Fruit fly (Drosophila melanogaster) whole organism, embryonic: ENCODE measurements around the gene CAH4.

ENCODE experiments used
- Atf-2 ChIP-seq: fragments of 200-800 bp; sonication (Bioruptor generic); optimal IDR thresholded peaks from 2 replicates; lab custom pipeline; 2016; ENCODE audit warnings: missing biosample characterization, missing genetic modification characterization
- Atf3 ChIP-seq: fragments of 200-800 bp; sonication (Bioruptor generic); optimal IDR thresholded peaks from 3 replicates; lab custom pipeline; 2016; ENCODE audit warnings: missing biosample characterization, missing genetic modification characterization
- CG10147 ChIP-seq: fragments of 200-800 bp; sonication (Bioruptor generic); optimal IDR thresholded peaks from 2 replicates; lab custom pipeline; 2019; ENCODE audit warnings: missing biosample characterization, mild to moderate bottlenecking, missing genetic modification characterization, moderate library complexity
- CG10959 ChIP-seq: fragments of 200-800 bp; sonication (Bioruptor generic); IDR thresholded peaks from 2 replicates; pipeline ENCODE4 v1.3.6; 2022; ENCODE audit warnings: missing biosample characterization, missing genetic modification characterization
- CG11398 ChIP-seq: fragments of 200-800 bp; sonication (Bioruptor generic); optimal IDR thresholded peaks from 2 replicates; lab custom pipeline; 2016; ENCODE audit warnings: missing biosample characterization, missing genetic modification characterization
- CG13424 ChIP-seq: fragments of 200-800 bp; sonication (Bioruptor generic); optimal IDR thresholded peaks from 2 replicates; lab custom pipeline; 2019; ENCODE audit warnings: missing biosample characterization, mild to moderate bottlenecking, missing genetic modification characterization, moderate library complexity
- CG1529 ChIP-seq: fragments of 200-800 bp; sonication (Bioruptor generic); optimal IDR thresholded peaks from 3 replicates; lab custom pipeline; 2018; ENCODE audit warnings: missing biosample characterization, missing genetic modification characterization
- CG15601 ChIP-seq: fragments of 200-800 bp; sonication (Bioruptor generic); optimal IDR thresholded peaks from 3 replicates; lab custom pipeline; 2019; ENCODE audit warnings: missing biosample characterization, mild to moderate bottlenecking, missing genetic modification characterization, moderate library complexity
- CG17328 ChIP-seq: fragments of 200-800 bp; sonication (Bioruptor generic); IDR thresholded peaks from 2 replicates; pipeline ENCODE4 v1.3.6; 2022; ENCODE audit warnings: missing biosample characterization, missing genetic modification characterization
- CG17912 ChIP-seq: fragments of 200-800 bp; sonication (Bioruptor generic); optimal IDR thresholded peaks from 2 replicates; lab custom pipeline; 2018; ENCODE audit warnings: missing biosample characterization, mild to moderate bottlenecking, missing genetic modification characterization
- CG18262 ChIP-seq: fragments of 200-800 bp; optimal IDR thresholded peaks from 3 replicates; lab custom pipeline; 2019; ENCODE audit warnings: missing biosample characterization, mild to moderate bottlenecking, missing genetic modification characterization, moderate library complexity
- CG2889 ChIP-seq: fragments of 200-800 bp; sonication (Bioruptor generic); IDR thresholded peaks from 3 replicates; pipeline ENCODE4 v1.3.6; 2022; ENCODE audit warnings: missing biosample characterization, missing genetic modification characterization
- CG33213 ChIP-seq: fragments of 200-800 bp; sonication (Bioruptor generic); optimal IDR thresholded peaks from 3 replicates; lab custom pipeline; 2016; ENCODE audit warnings: missing biosample characterization, missing genetic modification characterization
- CG3847 ChIP-seq: fragments of 200-800 bp; sonication (Bioruptor generic); IDR thresholded peaks from 2 replicates; pipeline ENCODE4 v1.3.6; 2022; ENCODE audit warnings: missing biosample characterization, missing genetic modification characterization
- CG4360 ChIP-seq: fragments of 200-800 bp; sonication (Bioruptor generic); IDR thresholded peaks from 2 replicates; pipeline ENCODE4 v1.3.6; 2022; ENCODE audit warnings: missing biosample characterization, missing genetic modification characterization
- CG4404 ChIP-seq: fragments of 200-800 bp; sonication (Bioruptor generic); IDR thresholded peaks from 2 replicates; pipeline ENCODE4 v1.3.6; 2022; ENCODE audit warnings: missing biosample characterization, missing genetic modification characterization
- CG4820 ChIP-seq: fragments of 200-800 bp; sonication (Bioruptor generic); optimal IDR thresholded peaks from 3 replicates; lab custom pipeline; 2016; ENCODE audit warnings: missing biosample characterization, missing genetic modification characterization
- CG7839 ChIP-seq: fragments of 200-800 bp; sonication (Bioruptor generic); optimal IDR thresholded peaks from 3 replicates; lab custom pipeline; 2018; ENCODE audit warnings: missing biosample characterization, mild to moderate bottlenecking, missing genetic modification characterization, moderate library complexity
- CG8359 ChIP-seq: fragments of 200-800 bp; sonication (Bioruptor generic); optimal IDR thresholded peaks from 2 replicates; lab custom pipeline; 2017; ENCODE audit warnings: missing biosample characterization, mild to moderate bottlenecking, missing genetic modification characterization, borderline replicate concordance
- Camta ChIP-seq: fragments of 200-800 bp; sonication (Bioruptor generic); optimal IDR thresholded peaks from 2 replicates; lab custom pipeline; 2016; ENCODE audit warnings: missing biosample characterization, missing genetic modification characterization
- D19A ChIP-seq: fragments of 200-800 bp; optimal IDR thresholded peaks from 3 replicates; lab custom pipeline; 2019; ENCODE audit warnings: missing biosample characterization, mild to moderate bottlenecking, missing genetic modification characterization, moderate library complexity
- Deaf1 ChIP-seq: fragments of 200-800 bp; optimal IDR thresholded peaks from 3 replicates; lab custom pipeline; 2019; ENCODE audit warnings: missing biosample characterization, mild to moderate bottlenecking, missing genetic modification characterization, moderate library complexity
- MBD-R2 ChIP-seq: fragments of 200-800 bp; sonication (Bioruptor generic); IDR thresholded peaks from 2 replicates; pipeline ENCODE4 v1.3.6; 2022; ENCODE audit warnings: missing biosample characterization, missing genetic modification characterization
- Mad ChIP-seq: fragments of 200-800 bp; sonication (Bioruptor generic); optimal IDR thresholded peaks from 2 replicates; lab custom pipeline; 2016; ENCODE audit warnings: missing biosample characterization, missing genetic modification characterization
- NFAT ChIP-seq: fragments of 200-800 bp; sonication (Bioruptor generic); IDR thresholded peaks from 2 replicates; pipeline ENCODE4 v1.3.6; 2022; ENCODE audit warnings: missing biosample characterization, missing genetic modification characterization
- Nf-YB ChIP-seq: fragments of 200-800 bp; sonication (Bioruptor generic); optimal IDR thresholded peaks from 3 replicates; lab custom pipeline; 2019; ENCODE audit warnings: missing biosample characterization, mild to moderate bottlenecking, missing genetic modification characterization, moderate library complexity
- Optix ChIP-seq: fragments of 200-800 bp; sonication (Bioruptor generic); IDR thresholded peaks from 3 replicates; pipeline ENCODE4 v1.3.6; 2022; ENCODE audit warnings: missing biosample characterization, missing genetic modification characterization
- PHDP ChIP-seq: fragments of 200-800 bp; sonication (Bioruptor generic); optimal IDR thresholded peaks from 3 replicates; lab custom pipeline; 2018; ENCODE audit warnings: missing biosample characterization, mild to moderate bottlenecking, missing genetic modification characterization, moderate library complexity
- Ptx1 ChIP-seq: fragments of 200-800 bp; sonication (Bioruptor generic); IDR thresholded peaks from 2 replicates; pipeline ENCODE4 v1.3.6; 2022; ENCODE audit warnings: missing biosample characterization, missing genetic modification characterization
- Taf1 ChIP-seq: fragments of 200-800 bp; sonication (Bioruptor generic); IDR thresholded peaks from 2 replicates; pipeline ENCODE4 v1.3.6; 2022; ENCODE audit warnings: missing biosample characterization, missing genetic modification characterization
- Xrp1 ChIP-seq: fragments of 200-800 bp; sonication (Bioruptor generic); IDR thresholded peaks from 2 replicates; pipeline ENCODE4 v1.3.6; 2022; ENCODE audit warnings: missing biosample characterization, missing genetic modification characterization
- chinmo ChIP-seq: fragments of 200-800 bp; sonication (Bioruptor generic); IDR thresholded peaks from 4 replicates; pipeline ENCODE4 v1.3.6; 2022; ENCODE audit warnings: missing biosample characterization, missing genetic modification characterization; ENCODE audit not compliant: partially characterized antibody
- ci ChIP-seq: fragments of 200-800 bp; sonication (Bioruptor generic); IDR thresholded peaks from 3 replicates; pipeline ENCODE4 v1.3.6; 2022; ENCODE audit warnings: missing biosample characterization, missing genetic modification characterization
- ewg ChIP-seq: fragments of 200-800 bp; sonication (Bioruptor generic); optimal IDR thresholded peaks from 3 replicates; lab custom pipeline; 2017; ENCODE audit warnings: mild to moderate bottlenecking, missing biosample characterization, missing genetic modification reagents, missing genetic modification characterization
- fd3F ChIP-seq: fragments of 200-800 bp; sonication (Bioruptor generic); optimal IDR thresholded peaks from 2 replicates; lab custom pipeline; 2018; ENCODE audit warnings: missing biosample characterization, mild to moderate bottlenecking, missing genetic modification characterization, moderate library complexity
- gsb ChIP-seq: fragments of 200-800 bp; sonication (Bioruptor generic); IDR thresholded peaks from 2 replicates; pipeline ENCODE4 v1.3.6; 2022; ENCODE audit warnings: missing biosample characterization, missing genetic modification characterization
- hth ChIP-seq: fragments of >200 bp; optimal IDR thresholded peaks from 2 replicates; lab custom pipeline; 2017; ENCODE audit warnings: inconsistent platforms
- kah ChIP-seq: fragments of 200-800 bp; sonication (Bioruptor generic); optimal IDR thresholded peaks from 2 replicates; lab custom pipeline; 2018; ENCODE audit warnings: missing biosample characterization, mild to moderate bottlenecking, missing genetic modification characterization
- lola ChIP-seq, 3 experiments: fragments of >200 bp in 2 of 3; fragments of 200-800 bp in 1 of 3; sonication (Bioruptor generic) in 1 of 3; optimal IDR thresholded peaks; 2 replicates each; lab custom pipeline; 2017 to 2019; ENCODE audit warnings: missing biosample characterization in 3 of 3, missing genetic modification characterization in 3 of 3, mild to moderate bottlenecking in 1 of 3, moderate library complexity in 1 of 3
- lov ChIP-seq, 2 experiments: fragments of 200-800 bp in 1 of 2; fragments of >200 bp in 1 of 2; sonication (Bioruptor generic) in 1 of 2; IDR thresholded peaks in 1 of 2; optimal IDR thresholded peaks in 1 of 2; 2 replicates in 1 of 2; 3 replicates in 1 of 2; pipeline versions ENCODE4 v1.3.6 to Lab custom; 2017 to 2022; ENCODE audit warnings: missing biosample characterization in 1 of 2, missing genetic modification characterization in 1 of 2
- pb ChIP-seq: fragments of 200-800 bp; sonication (Bioruptor generic); optimal IDR thresholded peaks from 3 replicates; lab custom pipeline; 2016; ENCODE audit warnings: missing biosample characterization, missing genetic modification characterization
- peb ChIP-seq: fragments of 200-800 bp; sonication (Bioruptor generic); IDR thresholded peaks from 2 replicates; pipeline ENCODE4 v1.3.6; 2022; ENCODE audit warnings: missing biosample characterization, missing genetic modification characterization
- pfk ChIP-seq: fragments of 200-800 bp; sonication (Bioruptor generic); optimal IDR thresholded peaks from 2 replicates; lab custom pipeline; 2018; ENCODE audit warnings: missing biosample characterization, mild to moderate bottlenecking, missing genetic modification characterization, moderate library complexity
- run ChIP-seq: fragments of 200-800 bp; sonication (Bioruptor generic); optimal IDR thresholded peaks from 3 replicates; lab custom pipeline; 2018; ENCODE audit warnings: missing biosample characterization, mild to moderate bottlenecking, missing genetic modification characterization
- sens-2 ChIP-seq: fragments of 200-800 bp; sonication (Bioruptor generic); IDR thresholded peaks from 2 replicates; pipeline ENCODE4 v1.3.6; 2022; ENCODE audit warnings: missing biosample characterization, missing genetic modification characterization
- sisA ChIP-seq: fragments of 200-800 bp; sonication (Bioruptor generic); IDR thresholded peaks from 2 replicates; pipeline ENCODE4 v1.3.6; 2022; ENCODE audit warnings: missing biosample characterization, missing genetic modification characterization
- slou ChIP-seq: fragments of 200-800 bp; sonication (Bioruptor generic); optimal IDR thresholded peaks from 3 replicates; lab custom pipeline; 2016; ENCODE audit warnings: missing biosample characterization, missing genetic modification characterization
- sna ChIP-seq: fragments of 200-800 bp; sonication (Bioruptor generic); IDR thresholded peaks from 2 replicates; pipeline ENCODE4 v1.3.6; 2022; ENCODE audit warnings: missing biosample characterization, missing genetic modification characterization; ENCODE audit not compliant: partially characterized antibody
- tap ChIP-seq: fragments of 200-800 bp; optimal IDR thresholded peaks from 3 replicates; lab custom pipeline; 2019; ENCODE audit warnings: missing biosample characterization, mild to moderate bottlenecking, missing genetic modification characterization, moderate library complexity
- unpg ChIP-seq: fragments of 200-800 bp; sonication (Bioruptor generic); optimal IDR thresholded peaks from 3 replicates; lab custom pipeline; 2018; ENCODE audit warnings: missing biosample characterization, mild to moderate bottlenecking, missing genetic modification characterization, moderate library complexity

The CAH4 gene

dm6 chr3R:24809576-24810279 lies 47.6 kb downstream of the CAH4 start (continued):
- TF ChIP-seq CG2889 (GFP tag; lab: Robert Waterston, UW), result no peak
- TF ChIP-seq Taf1 (GFP tag; lab: Robert Waterston, UW), result no peak
- no peak for TF ChIP-seq gsb
- no peak for TF ChIP-seq sens-2 (GFP tag; lab: Robert Waterston, UW)
- TF ChIP-seq CG15601 (tag; lab: Kevin White, UChicago), result no peak
- TF ChIP-seq D19A (tag; lab: Kevin White, UChicago), result no peak
- no peak for TF ChIP-seq CG18262 (tag; lab: Kevin White, UChicago)
- no peak for TF ChIP-seq CG17328 (GFP tag; lab: Robert Waterston, UW)
- no peak for TF ChIP-seq Ptx1 (GFP tag; lab: Robert Waterston, UW)
- no peak for TF ChIP-seq slou (GFP tag; lab: Kevin White, UChicago)
- no peak for TF ChIP-seq CG10959
- no peak for TF ChIP-seq peb (GFP tag; lab: Robert Waterston, UW)
- TF ChIP-seq CG10147 (GFP tag; lab: Kevin White, UChicago), result peak; percentile 39
- peak; percentile 39 for TF ChIP-seq CG1529 (GFP tag; lab: Kevin White, UChicago)
- peak; percentile 41 for TF ChIP-seq CG33213
- no peak for TF ChIP-seq ewg (GFP tag; lab: Kevin White, UChicago)
- no peak for TF ChIP-seq Optix (GFP tag; lab: Robert Waterston, UW)
- TF ChIP-seq Mad (GFP tag; lab: Kevin White, UChicago), result no peak
- 0 out of 4 replicates have a peak, but pooled peaks have one; percentile 21 for TF ChIP-seq chinmo (GFP tag; lab: Robert Waterston, UW)
- peak; percentile 35 for TF ChIP-seq Nf-YB (GFP tag; lab: Kevin White, UChicago)
- no peak for TF ChIP-seq sisA
- TF ChIP-seq fd3F, result peak; percentile 61
- TF ChIP-seq Xrp1 (GFP tag; lab: Robert Waterston, UW), result no peak; the same call in 1 of the 2 replicates
- no peak for TF ChIP-seq CG4820
- TF ChIP-seq Atf3, result no peak
- TF ChIP-seq lola (GFP tag; optimal IDR thresholded peaks at IDR 0.05; lab: Kevin White, UChicago), result peak in 1 of 3 experiments; percentile 2
- TF ChIP-seq CG11398 (GFP tag; lab: Kevin White, UChicago), result no peak
- no peak for TF ChIP-seq hth (lab: Kevin White, UChicago)
- 0 out of 3 replicates have a peak, but pooled peaks have one; percentile 37 for TF ChIP-seq ci (GFP tag; lab: Robert Waterston, UW)
- TF ChIP-seq CG4404, result no peak
- peak; percentile 67 for TF ChIP-seq PHDP (tag; lab: Kevin White, UChicago)
- TF ChIP-seq unpg (GFP tag; lab: Kevin White, UChicago), result no peak
- peak; percentile 19 for TF ChIP-seq Camta (GFP tag; lab: Kevin White, UChicago)
- TF ChIP-seq CG3847 (GFP tag; lab: Robert Waterston, UW), result no peak
- TF ChIP-seq NFAT (GFP tag; lab: Robert Waterston, UW), result no peak
- TF ChIP-seq CG7839 (tag; lab: Kevin White, UChicago), result no peak
- TF ChIP-seq CG17912, result no peak
- no peak for TF ChIP-seq lov (optimal IDR thresholded peaks at IDR 0.05; lab: Kevin White, UChicago)
- no peak for TF ChIP-seq lov (GFP tag; IDR thresholded peaks at IDR 0.05; lab: Robert Waterston, UW)
- TF ChIP-seq pfk (GFP tag; lab: Kevin White, UChicago), result no peak
- TF ChIP-seq CG4360 (GFP tag; lab: Robert Waterston, UW), result no peak
- peak; percentile 54 for TF ChIP-seq CG8359 (GFP tag; lab: Kevin White, UChicago)
- no peak for TF ChIP-seq kah (GFP tag; lab: Kevin White, UChicago)
- TF ChIP-seq tap, result no peak
- TF ChIP-seq Deaf1, result no peak
- no peak for TF ChIP-seq pb (GFP tag; lab: Kevin White, UChicago)
- TF ChIP-seq CG13424 (tag; lab: Kevin White, UChicago), result peak; percentile 54
- TF ChIP-seq run, result peak; percentile 52
- TF ChIP-seq Atf-2, result no peak
- TF ChIP-seq sna (GFP tag; lab: Robert Waterston, UW), result no peak
- no peak for TF ChIP-seq MBD-R2 (GFP tag; lab: Robert Waterston, UW)
